Worm (Caenorhabditis elegans) whole organism, L2 larva: ENCODE data around the gene T05G5.4.

Experiments used
- ama-1 ChIP-seq: fragments of 150-350 bp; optimal IDR thresholded peaks from 2 replicates; lab custom pipeline; 2018; ENCODE audit warnings: inconsistent platforms
- ceh-82 ChIP-seq: fragments of 150-350 bp; optimal IDR thresholded peaks from 2 replicates; lab custom pipeline; 2014; ENCODE audit warnings: missing biosample characterization, missing genetic modification characterization
- fos-1 ChIP-seq: fragments of 150-350 bp; optimal IDR thresholded peaks from 2 replicates; lab custom pipeline; 2014; ENCODE audit warnings: missing biosample characterization, missing genetic modification characterization
- mab-5 ChIP-seq: fragments of 150-350 bp; optimal IDR thresholded peaks from 2 replicates; lab custom pipeline; 2014; ENCODE audit warnings: missing biosample characterization, missing genetic modification characterization
- nhr-10 ChIP-seq: sonication (generic microtip); optimal IDR thresholded peaks from 2 replicates; lab custom pipeline; 2017; ENCODE audit warnings: missing biosample characterization, missing genetic modification characterization
- nhr-12 ChIP-seq: fragments of 150-350 bp; optimal IDR thresholded peaks from 2 replicates; lab custom pipeline; 2014; ENCODE audit warnings: missing biosample characterization, missing genetic modification characterization
- nhr-77 ChIP-seq: fragments of 150-350 bp; optimal IDR thresholded peaks from 2 replicates; lab custom pipeline; 2014; ENCODE audit warnings: missing biosample characterization, missing genetic modification characterization
- peb-1 ChIP-seq: fragments of 150-350 bp; optimal IDR thresholded peaks from 2 replicates; lab custom pipeline; 2014; ENCODE audit warnings: missing biosample characterization, missing genetic modification characterization
- unc-62 ChIP-seq: fragments of 150-350 bp; optimal IDR thresholded peaks from 2 replicates; lab custom pipeline; 2014; ENCODE audit warnings: missing biosample characterization, missing genetic modification reagents, missing genetic modification characterization
- zag-1 ChIP-seq: fragments of 150-350 bp; optimal IDR thresholded peaks from 2 replicates; lab custom pipeline; 2014; ENCODE audit warnings: missing biosample characterization, missing genetic modification characterization

DNA sequence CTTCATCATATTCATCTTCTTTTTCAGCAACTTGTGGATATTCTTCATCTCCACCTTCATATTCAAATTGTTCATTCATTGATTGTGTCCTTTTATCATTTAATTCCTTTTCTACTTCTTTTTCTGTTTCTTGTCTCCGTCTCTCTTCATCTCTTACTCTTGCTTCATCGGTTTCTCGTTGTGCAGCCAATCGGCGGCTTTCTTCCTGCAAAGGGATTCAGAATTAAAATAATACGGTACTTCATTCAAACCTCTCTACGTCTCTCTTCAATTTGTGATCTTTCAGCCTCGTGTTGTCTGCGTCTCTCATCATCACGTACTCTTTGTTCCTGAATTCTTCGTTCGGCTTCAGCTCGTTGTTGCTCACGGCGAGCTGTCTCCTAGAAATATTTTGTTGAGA, 8.1 kb upstream of the T05G5.4 start:
- TF ChIP-seq fos-1 (no peak), peb-1 (tag; lab: Kevin White, UChicago) (no peak), nhr-77 (no peak), nhr-12 (no peak), mab-5 (tag; lab: Kevin White, UChicago) (no peak), nhr-10 (tag; lab: Kevin White, UChicago) (no peak), unc-62 (no peak), ama-1 (lab: Kevin White, UChicago) (no peak), zag-1 (tag; lab: Kevin White, UChicago) (no peak), ceh-82 (tag; lab: Kevin White, UChicago) (no peak)
